Fruit fly (Drosophila melanogaster): ENCODE measurements around the gene Faf2.
A peak's percentile ranks its signal among the peaks of the same experiment; 100 is the strongest.

The Faf2 gene

DNA sequence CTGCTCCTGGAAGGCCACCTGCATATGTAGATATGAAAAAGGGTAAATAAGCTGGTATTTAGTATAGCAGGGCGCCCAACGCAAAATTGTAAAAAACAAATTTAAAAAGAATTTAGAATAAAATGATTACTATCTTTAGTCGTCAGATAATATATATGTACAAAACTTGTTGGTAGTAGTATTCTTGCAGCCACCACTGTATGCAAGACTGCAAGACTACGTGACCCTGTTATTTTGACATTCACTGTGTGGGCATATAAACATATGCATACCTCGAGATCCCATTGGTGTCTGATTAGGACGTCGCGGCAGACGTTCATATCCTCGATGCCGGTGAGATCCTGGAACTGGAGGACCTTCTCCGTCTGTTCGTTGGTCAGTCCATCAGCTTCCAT is 647 bp downstream of the Faf2 start (continued):
- TF ChIP-seq ATbp (GFP tag; optimal IDR thresholded peaks at IDR 0.05) (no peak), CG16815 (GFP tag; optimal IDR thresholded peaks at IDR 0.05) (no peak), cwo (GFP tag; optimal IDR thresholded peaks at IDR 0.05) (peak; percentile 53), nau (GFP tag; optimal IDR thresholded peaks at IDR 0.05) (no peak), sob (GFP tag; IDR thresholded peaks at IDR 0.05) (no peak), Gug (GFP tag; IDR thresholded peaks at IDR 0.05) (no peak; the same call in 2 of the 4 replicates), CG17385 (GFP tag; optimal IDR thresholded peaks at IDR 0.05) (no peak), usp (GFP tag; optimal IDR thresholded peaks at IDR 0.05) (no peak), NC2α (GFP tag; optimal IDR thresholded peaks at IDR 0.05) (no peak), Hmx (GFP tag; optimal IDR thresholded peaks at IDR 0.05) (no peak), CG32532 (GFP tag; IDR thresholded peaks at IDR 0.05) (peak; percentile 67), da (GFP tag; optimal IDR thresholded peaks at IDR 0.05) (no peak), pita (GFP tag; optimal IDR thresholded peaks at IDR 0.05) (no peak), Hmr (GFP tag; optimal IDR thresholded peaks at IDR 0.05) (peak; percentile 41), Poxn (GFP tag; IDR thresholded peaks at IDR 0.05) (no peak), CG14965 (GFP tag; optimal IDR thresholded peaks at IDR 0.05; ENCODE audit: borderline replicate concordance) (no peak), E2f2 (GFP tag; IDR thresholded peaks at IDR 0.05) (peak; percentile 8; the same call in 1 of the 2 replicates), ind (GFP tag; optimal IDR thresholded peaks at IDR 0.05) (peak; percentile 33), vfl (GFP tag; optimal IDR thresholded peaks at IDR 0.05) (peak; percentile 16), Ets65A (GFP tag) (no peak), hkb (optimal IDR thresholded peaks at IDR 0.05) (no peak), hkb (GFP tag; IDR thresholded peaks at IDR 0.05) (peak; percentile 45; the same call in 1 of the 2 replicates), HLH3B (GFP tag; IDR thresholded peaks at IDR 0.05) (no peak; the same call in 1 of the 2 replicates), vvl (GFP tag; IDR thresholded peaks at IDR 0.05) (peak; percentile 59), twi (tag; optimal IDR thresholded peaks at IDR 0.05) (no peak), CG12744 (GFP tag; optimal IDR thresholded peaks at IDR 0.05) (no peak), ems (GFP tag; optimal IDR thresholded peaks at IDR 0.05) (no peak), Myb (GFP tag; optimal IDR thresholded peaks at IDR 0.05) (no peak), Gsc (GFP tag; IDR thresholded peaks at IDR 0.05) (no peak), run (tag; optimal IDR thresholded peaks at IDR 0.05) (no peak), CG12236 (GFP tag; optimal IDR thresholded peaks at IDR 0.05) (no peak), Adf1 (GFP tag; IDR thresholded peaks at IDR 0.05) (no peak), HHEX (GFP tag; optimal IDR thresholded peaks at IDR 0.05) (no peak), gfzf (GFP tag; optimal IDR thresholded peaks at IDR 0.05) (no peak), CG31441 (GFP tag; IDR thresholded peaks at IDR 0.05) (no peak), PHDP (tag; optimal IDR thresholded peaks at IDR 0.05) (peak; percentile 39), MBD-R2 (GFP tag; IDR thresholded peaks at IDR 0.05) (no peak), gro (GFP tag; optimal IDR thresholded peaks at IDR 0.05) (no peak), Neu2 (GFP tag; optimal IDR thresholded peaks at IDR 0.05; ENCODE audit: borderline replicate concordance) (no peak), cato (GFP tag; optimal IDR thresholded peaks at IDR 0.05; ENCODE audit: borderline replicate concordance) (no peak), grau (tag; optimal IDR thresholded peaks at IDR 0.05) (peak; percentile 8), wek (GFP tag; optimal IDR thresholded peaks at IDR 0.05) (peak; percentile 30), Lpt (GFP tag; optimal IDR thresholded peaks at IDR 0.05) (no peak), psq (GFP tag; optimal IDR thresholded peaks at IDR 0.05) (no peak), CG13296 (GFP tag; optimal IDR thresholded peaks at IDR 0.05) (no peak), Ets97D (GFP tag; optimal IDR thresholded peaks at IDR 0.05) (no peak), Bteb2 (GFP tag; optimal IDR thresholded peaks at IDR 0.05) (no peak), CG4328 (GFP tag; optimal IDR thresholded peaks at IDR 0.05) (no peak), tio (GFP tag; optimal IDR thresholded peaks at IDR 0.05) (no peak), repo (GFP tag; optimal IDR thresholded peaks at IDR 0.05) (no peak), az2 (GFP tag; optimal IDR thresholded peaks at IDR 0.05) (peak; percentile 40), CG15696 (tag; optimal IDR thresholded peaks at IDR 0.05) (no peak), B-H1 (GFP tag; IDR thresholded peaks at IDR 0.05) (no peak; the same call in 2 of the 3 replicates)
